Fruit fly (Drosophila melanogaster): Measurements from ENCODE around the gene cno.

dm6 chr3R:5264251-5265098 lies 47.2 kb upstream of the cno start:
- TF ChIP-seq lz (GFP tag; optimal IDR thresholded peaks at IDR 0.05) (peak; percentile 49), Hr39 (GFP tag; optimal IDR thresholded peaks at IDR 0.05) (peak; percentile 49), CG10631 (GFP tag; optimal IDR thresholded peaks at IDR 0.05) (peak; percentile 36), CG31627 (GFP tag; optimal IDR thresholded peaks at IDR 0.05) (peak; percentile 49), CG6854 (GFP tag; optimal IDR thresholded peaks at IDR 0.05) (peak; percentile 3), CG32006 (GFP tag; optimal IDR thresholded peaks at IDR 0.05) (peak; percentile 67), esn (GFP tag; optimal IDR thresholded peaks at IDR 0.05) (peak; percentile 69), Blimp-1 (GFP tag; optimal IDR thresholded peaks at IDR 0.05) (peak; percentile 10)
